Worm (Caenorhabditis elegans): ENCODE data around the gene str-135.
A peak's percentile ranks its signal among the peaks of the same experiment; 100 is the strongest.

Gene str-135

DNA sequence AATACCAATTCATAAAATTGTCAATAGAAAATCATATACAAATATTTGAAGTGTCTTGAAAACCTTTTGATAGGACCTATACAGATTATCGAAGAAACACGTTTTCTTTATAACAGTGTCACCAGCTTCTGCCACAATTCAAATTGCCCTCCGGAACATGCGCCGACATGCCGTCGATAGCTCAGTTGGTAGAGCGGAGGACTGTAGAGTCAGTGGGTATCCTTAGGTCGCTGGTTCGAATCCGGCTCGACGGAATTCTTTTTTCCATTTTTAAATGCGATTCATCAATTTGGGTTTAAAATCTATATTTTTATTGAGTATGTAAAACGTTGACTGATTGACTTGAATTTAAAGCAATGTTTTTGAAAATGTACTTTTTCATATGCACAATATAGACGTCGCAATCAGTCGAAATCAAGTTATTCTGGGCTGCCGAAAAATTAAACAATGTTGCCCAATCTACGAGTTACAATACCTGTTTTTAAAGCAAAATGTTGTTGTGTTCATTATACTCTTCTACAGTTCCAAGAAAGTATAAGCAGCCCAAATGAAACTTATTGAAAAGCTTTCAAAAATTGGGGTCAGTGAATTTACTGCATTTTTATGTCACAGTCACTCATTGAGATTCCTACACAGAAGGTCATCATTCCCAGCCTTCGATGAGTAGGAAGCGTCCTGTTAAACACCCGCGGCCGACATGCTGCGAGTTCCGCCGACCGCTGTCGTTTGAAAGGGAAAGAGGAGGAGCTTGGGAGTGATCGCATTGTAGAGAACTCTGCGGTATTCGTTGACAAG is 33.2 kb downstream of the str-135 start (continued):
- TF ChIP-seq F22D6.2 (tag; optimal IDR thresholded peaks at IDR 0.05) (no peak), atf-7 (tag; optimal IDR thresholded peaks at IDR 0.05) (no peak), sea-2 (GFP tag; IDR thresholded peaks at IDR 0.05) (no peak)

DNA sequence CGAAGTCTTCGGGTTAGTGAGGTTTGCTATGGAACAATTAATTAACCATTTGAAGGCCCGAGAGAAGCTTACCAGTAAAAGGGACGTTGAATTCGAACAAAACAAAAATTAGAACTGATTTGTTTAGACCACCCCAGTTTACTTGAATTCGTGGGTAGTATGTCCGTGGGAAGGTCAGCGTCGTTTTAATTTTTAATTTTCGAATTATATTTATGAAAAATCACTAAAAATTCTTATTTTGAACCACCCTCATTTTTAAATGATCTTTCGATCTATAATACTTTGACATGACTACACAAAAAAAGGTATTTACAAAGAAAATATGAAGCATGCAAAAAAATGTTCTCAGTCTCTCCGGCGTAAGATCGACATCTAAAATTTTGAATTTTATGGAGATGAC is 35.2 kb downstream of the str-135 start, which contains the start of gene C16D9.5:
TSS of gene C16D9.5 (minus strand) at position 101 of the 400 bp plus-strand sequence.
- TF ChIP-seq F33H1.4 (GFP tag; IDR thresholded peaks at IDR 0.05), result no peak
- no peak for TF ChIP-seq madf-10 (tag; optimal IDR thresholded peaks at IDR 0.05)
- TF ChIP-seq lag-1 (GFP tag; IDR thresholded peaks at IDR 0.05), result no peak
- no peak for TF ChIP-seq F23B12.7 (tag; optimal IDR thresholded peaks at IDR 0.05; ENCODE audit: insufficient read depth)
- TF ChIP-seq rcor-1 (GFP tag; IDR thresholded peaks at IDR 0.05), result no peak
- no peak for TF ChIP-seq madf-3 (GFP tag; IDR thresholded peaks at IDR 0.05)
- TF ChIP-seq ets-4 (GFP tag; optimal IDR thresholded peaks at IDR 0.05), result no peak
- TF ChIP-seq attf-6 (GFP tag; IDR thresholded peaks at IDR 0.05), result no peak

DNA sequence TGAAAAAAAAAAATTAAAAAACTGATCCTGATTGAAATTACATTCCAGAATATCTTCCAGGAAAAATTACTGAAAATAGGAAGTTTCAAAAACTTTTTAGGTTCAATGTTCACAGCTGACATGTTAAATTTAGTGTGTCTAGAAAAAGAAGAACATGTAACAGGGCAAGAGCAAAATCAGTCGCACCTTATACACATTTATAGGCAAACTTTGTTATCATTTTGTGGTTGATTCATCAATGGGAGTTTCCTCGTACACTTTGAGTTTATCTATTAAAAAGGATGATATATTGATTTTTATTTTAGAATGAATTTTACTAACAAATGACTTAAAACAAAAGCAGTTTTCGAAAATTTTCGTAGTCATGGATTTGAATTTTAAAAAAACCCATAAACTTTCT is 37.5 kb downstream of the str-135 start:
- no peak for TF ChIP-seq him-1 (tag; optimal IDR thresholded peaks at IDR 0.05)
- no peak for TF ChIP-seq gei-17 (GFP tag; optimal IDR thresholded peaks at IDR 0.05)
- TF ChIP-seq nfyb-1 (GFP tag; IDR thresholded peaks at IDR 0.05), result no peak
- peak; percentile 42 for TF ChIP-seq nhr-80 (tag; optimal IDR thresholded peaks at IDR 0.05)
- TF ChIP-seq attf-3 (GFP tag; conservative IDR thresholded peaks at IDR 0.05), result no peak
- TF ChIP-seq ceh-79 (tag; optimal IDR thresholded peaks at IDR 0.05), result no peak

DNA sequence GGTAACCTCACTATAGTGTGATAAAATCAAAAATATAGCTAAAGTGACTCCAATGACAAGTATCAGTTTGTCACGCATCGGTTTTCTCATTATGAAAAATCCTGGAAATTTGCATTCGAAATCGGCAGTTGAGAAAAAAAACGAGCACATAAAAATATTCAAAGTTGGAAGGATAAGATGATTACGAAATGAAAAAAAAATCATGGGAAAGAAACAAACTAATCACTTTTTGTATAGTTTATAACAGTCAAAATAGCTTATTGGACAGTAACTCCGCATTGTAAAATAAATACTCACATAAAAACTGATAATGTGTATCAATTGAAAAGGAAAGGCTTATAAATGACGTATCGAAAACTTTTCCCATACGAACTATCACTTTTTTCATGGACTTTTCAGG is 37.9 kb downstream of the str-135 start, which contains the start of gene C16D9.4:
TSS of gene C16D9.4 (minus strand) at position 101 of the 400 bp plus-strand sequence.
- TF ChIP-seq attf-5 (GFP tag; optimal IDR thresholded peaks at IDR 0.05) (no peak), mcd-1 (GFP tag; IDR thresholded peaks at IDR 0.05) (no peak), hmg-20 (GFP tag; IDR thresholded peaks at IDR 0.05) (no peak), hmg-1.2 (GFP tag; IDR thresholded peaks at IDR 0.05) (no peak), F23B12.7 (tag; optimal IDR thresholded peaks at IDR 0.05; ENCODE audit: insufficient read depth) (no peak), madf-6 (GFP tag; IDR thresholded peaks at IDR 0.05) (no peak), hlh-12 (tag; optimal IDR thresholded peaks at IDR 0.05) (no peak), fkh-3 (tag; optimal IDR thresholded peaks at IDR 0.05) (no peak), ets-4 (GFP tag; optimal IDR thresholded peaks at IDR 0.05) (no peak), madf-10 (tag; optimal IDR thresholded peaks at IDR 0.05) (no peak)

DNA sequence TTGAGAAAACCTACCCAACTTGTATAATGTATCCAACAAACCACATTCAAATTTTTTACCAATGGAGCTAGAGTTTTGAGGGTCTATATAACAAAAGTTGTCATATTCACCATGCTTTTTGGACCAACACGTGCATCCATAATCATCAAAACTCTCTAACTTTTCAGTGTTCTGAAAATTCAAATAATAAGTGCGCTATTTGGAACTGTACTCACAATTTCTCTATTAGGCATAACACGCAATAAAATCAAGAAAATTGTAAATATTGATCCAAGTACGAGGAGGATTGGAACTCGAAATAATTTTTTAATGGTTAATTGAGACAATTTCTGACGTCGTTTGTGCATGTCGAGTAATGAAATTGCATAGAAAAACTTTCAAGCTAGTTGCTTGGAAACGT is 40.7 kb downstream of the str-135 start, which contains the start of gene C16D9.3:
TSS of gene C16D9.3 (minus strand) at position 101 of the 400 bp plus-strand sequence.
- TF ChIP-seq let-526 (GFP tag; IDR thresholded peaks at IDR 0.05) (no peak), nhr-90 (tag; optimal IDR thresholded peaks at IDR 0.05) (no peak), ceh-27 (GFP tag; optimal IDR thresholded peaks at IDR 0.05) (no peak), mxl-1 (tag; optimal IDR thresholded peaks at IDR 0.05) (no peak), F37B4.10 (GFP tag; IDR thresholded peaks at IDR 0.05) (no peak), F57A8.1 (GFP tag; optimal IDR thresholded peaks at IDR 0.05) (no peak), ztf-6 (GFP tag; IDR thresholded peaks at IDR 0.05) (no peak), F23B12.7 (tag; optimal IDR thresholded peaks at IDR 0.05; ENCODE audit: insufficient read depth) (no peak), let-607 (tag; optimal IDR thresholded peaks at IDR 0.05) (no peak), ZK185.1 (tag; optimal IDR thresholded peaks at IDR 0.05; ENCODE audit: poor library complexity, severe bottlenecking) (no peak), rpc-1 (optimal IDR thresholded peaks at IDR 0.05) (no peak), rpc-1 (tag; optimal IDR thresholded peaks at IDR 0.05) (no peak), attf-6 (GFP tag; IDR thresholded peaks at IDR 0.05) (no peak), him-1 (tag; optimal IDR thresholded peaks at IDR 0.05) (no peak), unc-130 (GFP tag; optimal IDR thresholded peaks at IDR 0.05) (no peak), lir-1 (GFP tag; conservative IDR thresholded peaks at IDR 0.05) (no peak), mcd-1 (GFP tag; IDR thresholded peaks at IDR 0.05) (no peak)

Measured in whole organism, young adult.